Worm (Caenorhabditis elegans) whole organism, young adult: ENCODE results near the gene Y56A3A.22.

Experiments used
- F37B4.10 ChIP-seq: fragments of 200-800 bp; sonication (Bioruptor generic); IDR thresholded peaks from 2 replicates; pipeline ENCODE4 v1.3.6; 2022; ENCODE audit warnings: missing genetic modification characterization, missing compliant biosample characterization
- F55B11.4 ChIP-seq: sonication (generic microtip); optimal IDR thresholded peaks from 2 replicates; lab custom pipeline; 2016; ENCODE audit warnings: missing compliant biosample characterization, missing genetic modification characterization, borderline replicate concordance; ENCODE audit not compliant: insufficient read depth
- K11D2.4 ChIP-seq: fragments of 200-800 bp; sonication (Bioruptor generic); IDR thresholded peaks from 2 replicates; pipeline ENCODE4 v1.3.6; 2022; ENCODE audit warnings: missing genetic modification reagents, missing genetic modification characterization, missing compliant biosample characterization
- Y53G8AR.9 ChIP-seq: fragments of 200-800 bp; sonication (Bioruptor generic); conservative IDR thresholded peaks from 2 replicates; pipeline ENCODE4 v1.3.6; 2022; ENCODE audit warnings: missing genetic modification reagents, missing genetic modification characterization, missing compliant biosample characterization
- Y79H2A.3 ChIP-seq: fragments of 200-800 bp; sonication (Bioruptor generic); conservative IDR thresholded peaks from 2 replicates; pipeline ENCODE4 v1.3.6; 2022; ENCODE audit warnings: missing genetic modification reagents, missing genetic modification characterization, missing compliant biosample characterization
- Y95B8A.8 ChIP-seq: fragments of 200-800 bp; sonication (Bioruptor generic); IDR thresholded peaks from 2 replicates; pipeline ENCODE4 v1.3.6; 2022; ENCODE audit warnings: missing genetic modification reagents, missing genetic modification characterization, missing compliant biosample characterization
- ama-1 ChIP-seq, 3 experiments: fragments of 150-350 bp in 1 of 3; sonication (generic microtip) in 2 of 3; optimal IDR thresholded peaks; 2 replicates each; lab custom pipeline; 2014 to 2018; ENCODE audit warnings: missing biosample characterization in 2 of 3, missing genetic modification characterization in 2 of 3, missing genetic modification reagents in 2 of 3
- aptf-3 ChIP-seq: fragments of 200-800 bp; sonication (Bioruptor generic); IDR thresholded peaks from 2 replicates; pipeline ENCODE4 v1.3.6; 2022; ENCODE audit warnings: missing genetic modification characterization, missing compliant biosample characterization
- cebp-1 ChIP-seq, 2 experiments: fragments of 200-800 bp in 1 of 2; sonication (Bioruptor generic) in 1 of 2; sonication (generic microtip) in 1 of 2; IDR thresholded peaks in 1 of 2; optimal IDR thresholded peaks in 1 of 2; 2 replicates each; pipeline versions ENCODE4 v1.3.6 to Lab custom; 2017 to 2022; ENCODE audit warnings: missing compliant biosample characterization in 2 of 2, missing genetic modification characterization in 2 of 2, mild to moderate bottlenecking in 1 of 2, missing genetic modification reagents in 1 of 2, moderate library complexity in 1 of 2
- ceh-100 ChIP-seq: fragments of 200-800 bp; sonication (Bioruptor generic); IDR thresholded peaks from 2 replicates; pipeline ENCODE4 v1.3.6; 2022; ENCODE audit warnings: missing genetic modification reagents, missing genetic modification characterization, missing compliant biosample characterization
- ceh-91 ChIP-seq: fragments of 200-800 bp; sonication (Bioruptor generic); IDR thresholded peaks from 2 replicates; pipeline ENCODE4 v1.3.6; 2022; ENCODE audit warnings: missing genetic modification reagents, missing genetic modification characterization, missing compliant biosample characterization
- dpff-1 ChIP-seq: sonication (generic microtip); optimal IDR thresholded peaks from 2 replicates; lab custom pipeline; 2017; ENCODE audit warnings: mild to moderate bottlenecking, missing genetic modification characterization, missing compliant biosample characterization
- egrh-3 ChIP-seq: fragments of 200-800 bp; sonication (Bioruptor generic); IDR thresholded peaks from 2 replicates; pipeline ENCODE4 v1.3.6; 2022; ENCODE audit warnings: missing genetic modification reagents, missing genetic modification characterization, missing compliant biosample characterization
- ekl-4 ChIP-seq: fragments of 200-800 bp; sonication (Bioruptor generic); IDR thresholded peaks from 2 replicates; pipeline ENCODE4 v1.3.6; 2022; ENCODE audit warnings: missing genetic modification reagents, missing genetic modification characterization, missing compliant biosample characterization
- ets-4 ChIP-seq: fragments of 200-800 bp; sonication (Bioruptor generic); optimal IDR thresholded peaks from 2 replicates; lab custom pipeline; 2018; ENCODE audit warnings: mild to moderate bottlenecking, missing genetic modification characterization, missing compliant biosample characterization
- gei-17 ChIP-seq: fragments of 200-800 bp; sonication (Bioruptor generic); optimal IDR thresholded peaks from 2 replicates; lab custom pipeline; 2018; ENCODE audit warnings: mild to moderate bottlenecking, missing genetic modification characterization, missing compliant biosample characterization
- hrde-1 ChIP-seq: sonication (generic microtip); optimal IDR thresholded peaks from 2 replicates; lab custom pipeline; 2016; ENCODE audit warnings: missing genetic modification characterization, mild to moderate bottlenecking, missing compliant biosample characterization, moderate library complexity, missing genotype, missing genetic modification reagents, borderline replicate concordance
- let-607 ChIP-seq, 2 experiments: fragments of 200-800 bp in 1 of 2; sonication (Bioruptor generic) in 1 of 2; sonication (generic microtip) in 1 of 2; optimal IDR thresholded peaks; 2 replicates each; lab custom pipeline; 2016 to 2018; ENCODE audit warnings: mild to moderate bottlenecking in 2 of 2, missing compliant biosample characterization in 2 of 2, missing genetic modification characterization in 2 of 2, moderate library complexity in 2 of 2, missing genotype in 1 of 2
- lin-35 ChIP-seq, 3 experiments: fragments of 150-350 bp in 2 of 3; sonication (generic microtip) in 1 of 3; optimal IDR thresholded peaks; 2 replicates each; lab custom pipeline; 2014 to 2018; ENCODE audit warnings: missing biosample characterization in 3 of 3, missing genetic modification characterization in 3 of 3, missing genetic modification reagents in 3 of 3
- lsl-1 ChIP-seq: fragments of 200-800 bp; sonication (Bioruptor generic); optimal IDR thresholded peaks from 2 replicates; lab custom pipeline; 2018; ENCODE audit warnings: mild to moderate bottlenecking, missing genetic modification characterization, moderate library complexity, missing compliant biosample characterization
- madf-6 ChIP-seq: fragments of 200-800 bp; sonication (Bioruptor generic); IDR thresholded peaks from 2 replicates; pipeline ENCODE4 v1.3.6; 2022; ENCODE audit warnings: missing genetic modification reagents, missing genetic modification characterization, missing compliant biosample characterization
- mel-28 ChIP-seq: sonication (generic microtip); optimal IDR thresholded peaks from 2 replicates; lab custom pipeline; 2016; ENCODE audit warnings: borderline replicate concordance, mild to moderate bottlenecking, missing genetic modification characterization, missing compliant biosample characterization
- nfya-2 ChIP-seq: fragments of 200-800 bp; sonication (Bioruptor generic); IDR thresholded peaks from 2 replicates; pipeline ENCODE4 v1.3.6; 2022; ENCODE audit warnings: missing genetic modification reagents, missing genetic modification characterization, missing compliant biosample characterization
- nfyb-1 ChIP-seq: fragments of 200-800 bp; sonication (Bioruptor generic); IDR thresholded peaks from 2 replicates; pipeline ENCODE4 v1.3.6; 2022; ENCODE audit warnings: missing genetic modification reagents, missing genetic modification characterization, missing compliant biosample characterization
- pha-4 ChIP-seq: fragments of 150-350 bp; sonication (generic microtip); optimal IDR thresholded peaks from 2 replicates; lab custom pipeline; 2014; ENCODE audit warnings: missing biosample characterization, missing genetic modification reagents, missing genetic modification characterization
- repo-1 ChIP-seq: sonication (generic microtip); optimal IDR thresholded peaks from 2 replicates; lab custom pipeline; 2017; ENCODE audit warnings: mild to moderate bottlenecking, missing genetic modification characterization, missing compliant biosample characterization
- snpc-1.1 ChIP-seq: sonication (generic microtip); optimal IDR thresholded peaks from 2 replicates; lab custom pipeline; 2017; ENCODE audit warnings: missing genetic modification characterization, mild to moderate bottlenecking, missing compliant biosample characterization, antibody characterized with exemption, moderate library complexity, missing genotype, missing genetic modification reagents; ENCODE audit not compliant: insufficient read depth
- snpc-1.3 ChIP-seq: sonication (generic microtip); optimal IDR thresholded peaks from 2 replicates; lab custom pipeline; 2017; ENCODE audit warnings: missing genetic modification characterization, mild to moderate bottlenecking, missing compliant biosample characterization, antibody characterized with exemption, moderate library complexity, missing genotype, missing genetic modification reagents; ENCODE audit not compliant: insufficient read depth
- snpc-3.4 ChIP-seq: sonication (generic microtip); optimal IDR thresholded peaks from 2 replicates; lab custom pipeline; 2017; ENCODE audit warnings: missing genetic modification characterization, mild to moderate bottlenecking, missing compliant biosample characterization, antibody characterized with exemption, moderate library complexity, missing genotype, missing genetic modification reagents
- unc-130 ChIP-seq: sonication (generic microtip); optimal IDR thresholded peaks from 2 replicates; lab custom pipeline; 2016; ENCODE audit warnings: missing genetic modification reagents, missing genetic modification characterization, missing compliant biosample characterization
- zim-3 ChIP-seq: sonication (generic microtip); optimal IDR thresholded peaks from 2 replicates; lab custom pipeline; 2017; ENCODE audit warnings: mild to moderate bottlenecking, missing genetic modification characterization, moderate library complexity, missing compliant biosample characterization
- ztf-28 ChIP-seq: fragments of 200-800 bp; sonication (Bioruptor generic); IDR thresholded peaks from 2 replicates; pipeline ENCODE4 v1.3.6; 2022; ENCODE audit warnings: missing genetic modification reagents, missing genetic modification characterization, missing compliant biosample characterization
- ztf-6 ChIP-seq: fragments of 200-800 bp; sonication (Bioruptor generic); IDR thresholded peaks from 2 replicates; pipeline ENCODE4 v1.3.6; 2022; ENCODE audit warnings: missing genetic modification reagents, missing genetic modification characterization, missing compliant biosample characterization

The Y56A3A.22 gene

DNA sequence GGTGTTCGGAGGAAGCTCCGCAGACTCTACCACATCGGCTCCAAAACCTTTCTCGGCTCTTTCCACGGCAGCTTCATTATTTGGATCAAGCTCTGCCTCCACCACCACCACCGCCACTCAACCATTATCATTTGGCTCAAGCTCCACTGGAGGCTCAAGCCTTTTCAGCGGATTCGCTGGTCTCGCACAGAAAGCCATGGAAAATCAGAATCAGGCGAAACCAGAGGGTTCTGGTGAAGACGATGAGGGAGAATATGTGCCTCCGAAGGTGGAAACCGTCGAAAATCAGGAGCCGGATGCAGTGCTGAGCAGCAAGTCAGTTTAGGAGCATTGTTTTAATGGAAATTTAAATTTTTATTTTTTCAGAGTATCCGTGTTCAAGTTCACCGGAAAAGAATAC, 4.4 kb upstream of the Y56A3A.22 start:
- TF ChIP-seq F37B4.10 (GFP tag; lab: Robert Waterston, UW) (no peak), nfyb-1 (GFP tag; lab: Robert Waterston, UW) (no peak), cebp-1 (GFP tag; IDR thresholded peaks at IDR 0.05; lab: Robert Waterston, UW) (no peak), cebp-1 (tag; optimal IDR thresholded peaks at IDR 0.05; lab: Kevin White, UChicago) (no peak), Y79H2A.3 (no peak), ets-4 (GFP tag; lab: Kevin White, UChicago) (no peak), snpc-3.4 (tag; lab: Kevin White, UChicago) (no peak), pha-4 (tag; lab: Kevin White, UChicago) (no peak), egrh-3 (GFP tag; lab: Robert Waterston, UW) (no peak), zim-3 (no peak), ceh-100 (no peak), ztf-28 (no peak), unc-130 (no peak), F55B11.4 (tag; lab: Kevin White, UChicago) (no peak), aptf-3 (GFP tag; lab: Robert Waterston, UW) (no peak), mel-28 (tag; lab: Kevin White, UChicago) (no peak), let-607 (tag; optimal IDR thresholded peaks at IDR 0.05; lab: Kevin White, UChicago) (no peak), snpc-1.3 (tag; lab: Kevin White, UChicago) (no peak)
- TF ChIP-seq, all 124 proteins: peak for 0

DNA sequence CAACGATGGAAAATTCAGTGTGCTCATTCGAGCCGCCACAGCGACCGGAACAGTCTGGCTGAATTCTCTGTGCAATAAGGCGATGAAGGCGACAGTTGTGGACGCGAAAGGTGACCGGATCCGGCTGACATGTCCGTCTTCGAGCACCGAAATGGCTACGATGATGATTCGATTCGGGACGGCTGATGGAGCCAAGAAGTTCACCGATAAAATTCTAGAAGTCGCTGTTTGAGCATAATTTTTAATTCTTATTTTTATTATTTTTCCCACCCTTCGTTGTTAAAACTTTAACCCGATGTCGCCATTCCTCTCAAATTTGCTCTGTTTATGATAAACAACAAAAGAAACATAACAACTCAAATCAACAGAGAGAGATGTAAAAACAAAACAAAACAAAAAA, 4.0 kb upstream of the Y56A3A.22 start:
- TF ChIP-seq hrde-1 (tag; lab: Kevin White, UChicago), result peak; percentile 86
- peak; percentile 1 for TF ChIP-seq lsl-1
- TF ChIP-seq Y79H2A.3, result peak; percentile 60; the same call in 1 of the 2 replicates
- TF ChIP-seq dpff-1 (tag; lab: Kevin White, UChicago), result peak; percentile 28
- TF ChIP-seq nfyb-1 (GFP tag; lab: Robert Waterston, UW), result 0 out of 2 replicates have a peak, but pooled peaks have one; percentile 68
- peak; percentile 29; the same call in 1 of the 2 replicates for TF ChIP-seq Y53G8AR.9
- peak in 1 of 3 experiments; percentile 13 for TF ChIP-seq lin-35 (GFP tag; optimal IDR thresholded peaks at IDR 0.05; lab: Kevin White, UChicago)
- no peak for TF ChIP-seq K11D2.4 (GFP tag; lab: Robert Waterston, UW)
- 0 out of 2 replicates have a peak, but pooled peaks have one; percentile 18 for TF ChIP-seq madf-6 (GFP tag; lab: Robert Waterston, UW)
- TF ChIP-seq ekl-4 (GFP tag; lab: Robert Waterston, UW), result 0 out of 2 replicates have a peak, but pooled peaks have one; percentile 36
- TF ChIP-seq Y95B8A.8, result no peak
- no peak for TF ChIP-seq F55B11.4 (tag; lab: Kevin White, UChicago)

DNA sequence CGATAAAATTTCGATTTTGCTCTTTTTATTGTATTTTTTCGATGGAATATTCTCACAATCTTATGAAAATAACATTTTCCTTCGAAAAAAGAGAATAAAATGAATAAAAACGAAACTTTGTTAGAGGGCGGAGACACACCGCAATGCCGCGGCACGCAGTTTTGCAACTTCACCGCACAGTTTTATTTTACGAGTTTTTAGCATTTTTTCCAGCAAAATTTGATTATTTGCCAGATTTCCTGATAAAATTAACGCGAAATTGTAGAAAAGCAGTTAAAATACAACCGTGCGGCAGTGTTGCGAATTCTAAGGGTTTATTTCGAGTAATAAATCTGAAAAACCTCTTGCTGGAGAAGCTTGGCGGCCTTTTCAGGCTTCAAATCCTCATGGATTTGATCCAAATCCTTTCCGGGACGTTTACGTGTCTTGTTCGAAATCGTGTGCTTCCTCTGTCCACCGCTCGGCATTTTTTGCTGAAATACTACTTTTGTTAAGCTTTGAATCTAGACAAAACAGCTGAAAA, 3.2 kb upstream of the Y56A3A.22 start, which contains the start of gene znf-593:
Gene znf-593 (minus strand): TSS at position 473 of the 523 bp plus-strand sequence.
- TF ChIP-seq ama-1 (optimal IDR thresholded peaks at IDR 0.05; lab: Kevin White, UChicago) (peak; percentile 9), ama-1 (GFP tag; optimal IDR thresholded peaks at IDR 0.05; lab: Kevin White, UChicago) (no peak), ztf-6 (GFP tag; lab: Robert Waterston, UW) (no peak), ceh-91 (GFP tag; lab: Robert Waterston, UW) (no peak), let-607 (tag; optimal IDR thresholded peaks at IDR 0.05; lab: Kevin White, UChicago) (peak; percentile 5 to 47), gei-17 (GFP tag; lab: Kevin White, UChicago) (peak; percentile 3), ekl-4 (GFP tag; lab: Robert Waterston, UW) (0 out of 2 replicates have a peak, but pooled peaks have one; percentile 12), repo-1 (peak; percentile 47), lin-35 (GFP tag; optimal IDR thresholded peaks at IDR 0.05; lab: Kevin White, UChicago) (peak in 1 of 3 experiments; percentile 26), nfya-2 (GFP tag; lab: Robert Waterston, UW) (no peak), snpc-1.1 (tag; lab: Kevin White, UChicago) (peak; percentile 38), nfyb-1 (GFP tag; lab: Robert Waterston, UW) (0 out of 2 replicates have a peak, but pooled peaks have one; percentile 30), lsl-1 (peak; percentile 4), madf-6 (GFP tag; lab: Robert Waterston, UW) (peak; percentile 33; the same call in 1 of the 2 replicates)
